Fruit fly (Drosophila melanogaster): ENCODE data around the gene zye.

- TF ChIP-seq ovo (GFP tag; optimal IDR thresholded peaks at IDR 0.05) (peak; percentile 62), Hr96 (GFP tag; optimal IDR thresholded peaks at IDR 0.05) (no peak), Mnt (GFP tag; optimal IDR thresholded peaks at IDR 0.05) (peak; percentile 94), kay (GFP tag; ENCODE audit: borderline replicate concordance) (no peak), CG1620 (GFP tag; optimal IDR thresholded peaks at IDR 0.05) (no peak), pad (GFP tag; optimal IDR thresholded peaks at IDR 0.05) (peak; percentile 24), CG7101 (tag; optimal IDR thresholded peaks at IDR 0.05) (peak; percentile 59), toe (GFP tag; optimal IDR thresholded peaks at IDR 0.05) (no peak), bab1 (GFP tag; optimal IDR thresholded peaks at IDR 0.05) (peak; percentile 70), CG14711 (tag; optimal IDR thresholded peaks at IDR 0.05) (peak; percentile 21)
Measured at dm6 chr3L:20401026-20401912, 12.1 kb upstream of the zye start, which contains the start of gene trbl.

All from whole organism, adult.